Worm (Caenorhabditis elegans) whole organism, L2 larva: ENCODE data around the gene F01G10.9.

Experiments
- egl-27 ChIP-seq: sonication (generic microtip); optimal IDR thresholded peaks from 3 replicates; lab custom pipeline; 2017; ENCODE audit warnings: missing biosample characterization, missing genetic modification reagents, missing genetic modification characterization
- nhr-21 ChIP-seq: fragments of 150-350 bp; optimal IDR thresholded peaks from 2 replicates; lab custom pipeline; 2014; ENCODE audit warnings: missing biosample characterization, missing genetic modification characterization
- skn-1 ChIP-seq: sonication (generic microtip); optimal IDR thresholded peaks from 2 replicates; lab custom pipeline; 2017; ENCODE audit warnings: missing biosample characterization, missing genetic modification characterization

DNA sequence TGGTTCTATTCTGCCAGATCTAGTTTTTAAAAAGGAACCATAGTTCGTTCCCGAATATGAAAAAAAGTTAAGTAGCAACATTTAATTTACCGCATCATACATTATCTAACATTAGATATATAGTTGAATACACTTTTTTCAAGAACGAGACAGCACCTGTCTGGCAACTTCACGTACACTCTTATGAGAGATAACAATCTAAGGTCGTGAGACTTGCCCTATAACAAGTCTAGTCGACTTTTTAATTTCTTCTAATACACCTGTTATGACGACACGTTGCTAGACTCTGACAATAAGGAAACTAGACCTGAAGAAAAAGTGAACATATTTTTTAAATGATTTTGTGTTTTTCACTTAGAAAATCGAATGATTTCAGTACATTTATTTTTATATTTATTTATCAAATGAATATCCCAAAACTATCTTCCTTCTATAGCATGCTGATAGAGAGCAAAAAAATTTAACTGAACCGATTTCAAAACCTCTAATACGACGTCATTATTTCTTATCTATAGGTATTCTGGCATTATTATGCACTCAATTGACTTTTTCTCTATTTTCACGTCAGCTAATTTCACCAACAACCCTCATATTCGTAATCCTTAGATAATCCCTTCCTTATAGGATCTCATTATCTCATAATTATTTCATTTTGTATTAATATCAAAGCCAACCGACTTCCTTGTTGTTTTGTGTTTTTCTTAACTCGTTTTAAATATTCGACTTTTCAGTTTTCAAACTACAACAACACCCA lies 6.4 kb downstream of the F01G10.9 start:
- no peak for TF ChIP-seq skn-1 (tag; lab: Kevin White, UChicago)
- no peak for TF ChIP-seq egl-27 (tag; lab: Kevin White, UChicago)
- no peak for TF ChIP-seq nhr-21 (tag; lab: Kevin White, UChicago)
